Fruit fly (Drosophila melanogaster) whole organism, embryonic: ENCODE results near the gene CG13028.

ENCODE experiments used
- Adf1 ChIP-seq: fragments of 200-800 bp; sonication (Bioruptor generic); IDR thresholded peaks from 2 replicates; pipeline ENCODE4 v1.3.6; 2022; ENCODE audit warnings: missing biosample characterization, missing genetic modification characterization
- Atf6 ChIP-seq: fragments of 200-800 bp; sonication (Bioruptor generic); IDR thresholded peaks from 2 replicates; pipeline ENCODE4 v1.3.6; 2022; ENCODE audit warnings: missing biosample characterization, missing genetic modification characterization
- CG10462 ChIP-seq: fragments of 200-800 bp; sonication (Bioruptor generic); optimal IDR thresholded peaks from 2 replicates; lab custom pipeline; 2016; ENCODE audit warnings: missing biosample characterization, missing genetic modification characterization
- CG11085 ChIP-seq: fragments of 200-800 bp; sonication (Bioruptor generic); IDR thresholded peaks from 2 replicates; pipeline ENCODE4 v1.3.6; 2022; ENCODE audit warnings: missing biosample characterization, missing genetic modification characterization
- CG12299 ChIP-seq: fragments of 200-800 bp; sonication (Bioruptor generic); optimal IDR thresholded peaks from 2 replicates; lab custom pipeline; 2018; ENCODE audit warnings: missing biosample characterization, mild to moderate bottlenecking, missing genetic modification characterization
- CG12769 ChIP-seq: fragments of 200-800 bp; sonication (Bioruptor generic); optimal IDR thresholded peaks from 2 replicates; lab custom pipeline; 2019; ENCODE audit warnings: missing biosample characterization, mild to moderate bottlenecking, missing genetic modification characterization, moderate library complexity
- CG15269 ChIP-seq: fragments of 200-800 bp; sonication (Bioruptor generic); optimal IDR thresholded peaks from 2 replicates; lab custom pipeline; 2018; ENCODE audit warnings: missing biosample characterization, mild to moderate bottlenecking, missing genetic modification characterization, moderate library complexity
- CG2129 ChIP-seq: fragments of 200-800 bp; sonication (Bioruptor generic); IDR thresholded peaks from 2 replicates; pipeline ENCODE4 v1.3.6; 2022; ENCODE audit warnings: missing biosample characterization, missing genetic modification characterization; ENCODE audit not compliant: partially characterized antibody
- CG32532 ChIP-seq: fragments of 200-800 bp; sonication (Bioruptor generic); IDR thresholded peaks from 2 replicates; pipeline ENCODE4 v1.3.6; 2022; ENCODE audit warnings: missing biosample characterization, missing genetic modification characterization
- CG3995 ChIP-seq: fragments of 200-800 bp; sonication (Bioruptor generic); optimal IDR thresholded peaks from 3 replicates; lab custom pipeline; 2016; ENCODE audit warnings: missing biosample characterization, missing genetic modification characterization
- CG4854 ChIP-seq: fragments of 200-800 bp; sonication (Bioruptor generic); optimal IDR thresholded peaks from 2 replicates; lab custom pipeline; 2016; ENCODE audit warnings: missing biosample characterization, missing genetic modification characterization, inconsistent platforms
- CG5953 ChIP-seq: fragments of 200-800 bp; sonication (Bioruptor generic); IDR thresholded peaks from 2 replicates; pipeline ENCODE4 v1.3.6; 2022; ENCODE audit warnings: missing biosample characterization, missing genetic modification characterization
- CG6854 ChIP-seq: fragments of 200-800 bp; sonication (Bioruptor generic); optimal IDR thresholded peaks from 3 replicates; lab custom pipeline; 2017; ENCODE audit warnings: missing biosample characterization, mild to moderate bottlenecking, missing genetic modification characterization
- CG7745 ChIP-seq: fragments of 200-800 bp; sonication (Bioruptor generic); optimal IDR thresholded peaks from 2 replicates; lab custom pipeline; 2018; ENCODE audit warnings: missing biosample characterization, mild to moderate bottlenecking, missing genetic modification characterization, moderate library complexity
- Camta ChIP-seq: fragments of 200-800 bp; sonication (Bioruptor generic); optimal IDR thresholded peaks from 2 replicates; lab custom pipeline; 2016; ENCODE audit warnings: missing biosample characterization, missing genetic modification characterization
- D ChIP-seq, 2 experiments: fragments of 200-800 bp in 1 of 2; fragments of >200 bp in 1 of 2; sonication (Bioruptor generic) in 1 of 2; optimal IDR thresholded peaks; 2 replicates in 1 of 2; 3 replicates in 1 of 2; lab custom pipeline; 2017; ENCODE audit warnings: mild to moderate bottlenecking in 1 of 2, missing biosample characterization in 1 of 2, missing genetic modification characterization in 1 of 2, missing genetic modification reagents in 1 of 2
- Dbx ChIP-seq: fragments of 200-800 bp; sonication (Bioruptor generic); IDR thresholded peaks from 3 replicates; pipeline ENCODE4 v1.3.6; 2022; ENCODE audit warnings: missing biosample characterization, missing genetic modification characterization
- Dfd ChIP-seq, 2 experiments: fragments of >200 bp; optimal IDR thresholded peaks; 2 replicates each; lab custom pipeline; 2017; ENCODE audit warnings: missing biosample characterization in 2 of 2, missing genetic modification characterization in 2 of 2
- Doc3 ChIP-seq: fragments of 200-800 bp; sonication (Bioruptor generic); IDR thresholded peaks from 3 replicates; pipeline ENCODE4 v1.3.6; 2022; ENCODE audit warnings: missing biosample characterization, missing genetic modification characterization; ENCODE audit not compliant: partially characterized antibody
- Drgx ChIP-seq: fragments of 200-800 bp; sonication (Bioruptor generic); IDR thresholded peaks from 2 replicates; pipeline ENCODE4 v1.3.6; 2022; ENCODE audit warnings: missing biosample characterization, missing genetic modification characterization
- Ets97D ChIP-seq: fragments of 200-800 bp; sonication (Bioruptor generic); optimal IDR thresholded peaks from 3 replicates; lab custom pipeline; 2016; ENCODE audit warnings: missing biosample characterization, missing genetic modification characterization
- Mes4 ChIP-seq: fragments of 200-800 bp; sonication (Bioruptor generic); optimal IDR thresholded peaks from 2 replicates; lab custom pipeline; 2016; ENCODE audit warnings: missing biosample characterization, missing genetic modification characterization
- Nf-YA ChIP-seq: fragments of 200-800 bp; sonication (Bioruptor generic); IDR thresholded peaks from 2 replicates; pipeline ENCODE4 v1.3.6; 2022; ENCODE audit warnings: missing biosample characterization, missing genetic modification characterization
- Rfx ChIP-seq: fragments of 200-800 bp; sonication (Bioruptor generic); IDR thresholded peaks from 2 replicates; pipeline ENCODE4 v1.3.6; 2022; ENCODE audit warnings: missing biosample characterization, missing genetic modification characterization
- Xbp1 ChIP-seq: fragments of 200-800 bp; sonication (Bioruptor generic); optimal IDR thresholded peaks from 3 replicates; lab custom pipeline; 2016; ENCODE audit warnings: missing biosample characterization, mild to moderate bottlenecking, missing genetic modification characterization
- Xrp1 ChIP-seq: fragments of 200-800 bp; sonication (Bioruptor generic); IDR thresholded peaks from 2 replicates; pipeline ENCODE4 v1.3.6; 2022; ENCODE audit warnings: missing biosample characterization, missing genetic modification characterization
- al ChIP-seq: fragments of 200-800 bp; sonication (Bioruptor generic); IDR thresholded peaks from 2 replicates; pipeline ENCODE4 v1.3.6; 2022; ENCODE audit warnings: missing biosample characterization, missing genetic modification characterization
- az2 ChIP-seq: fragments of 200-800 bp; sonication (Bioruptor generic); optimal IDR thresholded peaks from 3 replicates; lab custom pipeline; 2016; ENCODE audit warnings: missing biosample characterization, missing genetic modification characterization
- chm ChIP-seq: fragments of 200-800 bp; sonication (Bioruptor generic); IDR thresholded peaks from 2 replicates; pipeline ENCODE4 v1.3.6; 2022; ENCODE audit warnings: missing biosample characterization, missing genetic modification characterization
- chn ChIP-seq: fragments of 200-800 bp; sonication (Bioruptor generic); optimal IDR thresholded peaks from 2 replicates; lab custom pipeline; 2016; ENCODE audit warnings: missing biosample characterization, missing genetic modification characterization
- emc ChIP-seq: fragments of 200-800 bp; sonication (Bioruptor generic); optimal IDR thresholded peaks from 2 replicates; lab custom pipeline; 2016; ENCODE audit warnings: missing biosample characterization, missing genetic modification characterization
- fd3F ChIP-seq: fragments of 200-800 bp; sonication (Bioruptor generic); optimal IDR thresholded peaks from 2 replicates; lab custom pipeline; 2018; ENCODE audit warnings: missing biosample characterization, mild to moderate bottlenecking, missing genetic modification characterization, moderate library complexity
- grn ChIP-seq: fragments of 200-800 bp; sonication (Bioruptor generic); optimal IDR thresholded peaks from 3 replicates; lab custom pipeline; 2017; ENCODE audit warnings: missing biosample characterization, missing genetic modification characterization
- h ChIP-seq: fragments of >200 bp; optimal IDR thresholded peaks from 2 replicates; lab custom pipeline; 2017
- inv ChIP-seq: fragments of 200-800 bp; sonication (Bioruptor generic); IDR thresholded peaks from 2 replicates; pipeline ENCODE4 v1.3.6; 2022; ENCODE audit warnings: missing biosample characterization, missing genetic modification characterization; ENCODE audit not compliant: partially characterized antibody
- jumu ChIP-seq: fragments of 200-800 bp; sonication (Bioruptor generic); optimal IDR thresholded peaks from 3 replicates; lab custom pipeline; 2016; ENCODE audit warnings: missing biosample characterization, missing genetic modification characterization
- lov ChIP-seq, 2 experiments: fragments of 200-800 bp in 1 of 2; fragments of >200 bp in 1 of 2; sonication (Bioruptor generic) in 1 of 2; IDR thresholded peaks in 1 of 2; optimal IDR thresholded peaks in 1 of 2; 2 replicates in 1 of 2; 3 replicates in 1 of 2; pipeline versions ENCODE4 v1.3.6 to Lab custom; 2017 to 2022; ENCODE audit warnings: missing biosample characterization in 1 of 2, missing genetic modification characterization in 1 of 2
- nerfin-1 ChIP-seq: fragments of 200-800 bp; sonication (Bioruptor generic); optimal IDR thresholded peaks from 3 replicates; lab custom pipeline; 2019; ENCODE audit warnings: missing biosample characterization, mild to moderate bottlenecking, missing genetic modification characterization, moderate library complexity
- pan ChIP-seq, 4 experiments: fragments of >200 bp in 3 of 4; fragments of 200-800 bp in 1 of 4; sonication (Bioruptor generic) in 1 of 4; optimal IDR thresholded peaks in 3 of 4; IDR thresholded peaks in 1 of 4; 2 replicates each; pipeline versions ENCODE4 v1.3.6 to Lab custom; 2017 to 2022; ENCODE audit warnings: missing biosample characterization in 2 of 4, missing genetic modification characterization in 2 of 4, mixed read lengths in 1 of 4
- pb ChIP-seq: fragments of 200-800 bp; sonication (Bioruptor generic); optimal IDR thresholded peaks from 3 replicates; lab custom pipeline; 2016; ENCODE audit warnings: missing biosample characterization, missing genetic modification characterization
- pros ChIP-seq: fragments of 200-800 bp; sonication (Bioruptor generic); optimal IDR thresholded peaks from 3 replicates; lab custom pipeline; 2019; ENCODE audit warnings: missing biosample characterization, mild to moderate bottlenecking, missing genetic modification characterization, moderate library complexity
- pum ChIP-seq: fragments of 200-800 bp; sonication (Bioruptor generic); optimal IDR thresholded peaks from 2 replicates; lab custom pipeline; 2016; ENCODE audit warnings: missing biosample characterization, missing genetic modification characterization
- ro ChIP-seq: fragments of 200-800 bp; sonication (Bioruptor generic); IDR thresholded peaks from 2 replicates; pipeline ENCODE4 v1.3.6; 2022; ENCODE audit warnings: missing biosample characterization, missing genetic modification characterization
- schlank ChIP-seq: fragments of 200-800 bp; sonication (Bioruptor generic); optimal IDR thresholded peaks from 2 replicates; lab custom pipeline; 2018; ENCODE audit warnings: missing biosample characterization, mild to moderate bottlenecking, missing genetic modification characterization
- sima ChIP-seq: fragments of 200-800 bp; sonication (Bioruptor generic); optimal IDR thresholded peaks from 2 replicates; lab custom pipeline; 2016; ENCODE audit warnings: missing biosample characterization, missing genetic modification characterization
- so ChIP-seq: fragments of 200-800 bp; sonication (Bioruptor generic); IDR thresholded peaks from 3 replicates; pipeline ENCODE4 v1.3.6; 2022; ENCODE audit warnings: missing biosample characterization, missing genetic modification characterization
- tgo ChIP-seq: fragments of 200-800 bp; sonication (Bioruptor generic); IDR thresholded peaks from 3 replicates; pipeline ENCODE4 v1.3.6; 2022; ENCODE audit warnings: missing biosample characterization, missing genetic modification characterization
- tx ChIP-seq: fragments of 200-800 bp; sonication (Bioruptor generic); optimal IDR thresholded peaks from 2 replicates; lab custom pipeline; 2016; ENCODE audit warnings: missing biosample characterization, missing genetic modification characterization
- vnd ChIP-seq: fragments of 200-800 bp; sonication (Bioruptor generic); IDR thresholded peaks from 3 replicates; pipeline ENCODE4 v1.3.6; 2022; ENCODE audit warnings: missing biosample characterization, missing genetic modification characterization; ENCODE audit not compliant: partially characterized antibody
- wor ChIP-seq: fragments of 200-800 bp; sonication (Bioruptor generic); IDR thresholded peaks from 2 replicates; pipeline ENCODE4 v1.3.6; 2022; ENCODE audit warnings: missing biosample characterization, missing genetic modification characterization

The CG13028 gene

DNA sequence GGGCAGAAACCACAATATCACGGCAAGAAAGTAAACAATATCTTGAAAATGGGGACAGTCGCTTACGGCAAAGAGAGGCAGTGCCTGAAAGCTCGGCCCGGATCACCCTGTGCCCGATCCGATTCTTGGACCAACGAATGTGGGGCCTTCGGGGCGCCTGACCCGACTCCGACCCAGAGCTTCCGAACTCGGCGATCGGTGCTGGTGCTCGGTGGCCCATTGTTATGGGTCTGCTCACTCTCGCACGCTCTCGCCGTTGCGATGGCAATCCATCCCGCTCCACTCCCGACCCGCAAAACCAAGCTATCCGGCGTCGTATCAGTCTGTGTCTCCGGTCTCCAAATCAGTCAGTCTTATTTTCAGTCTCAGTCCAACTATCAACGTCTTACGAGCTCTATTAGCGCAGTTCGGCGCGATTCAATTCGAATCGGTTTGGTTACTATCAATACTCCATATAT is 46.6 kb downstream of the CG13028 start, which contains the start of gene Exn (continued):
- TF ChIP-seq Xbp1 (GFP tag; lab: Kevin White, UChicago) (no peak), Camta (GFP tag; lab: Kevin White, UChicago) (no peak), nerfin-1 (no peak), lov (optimal IDR thresholded peaks at IDR 0.05; lab: Kevin White, UChicago) (no peak), lov (GFP tag; IDR thresholded peaks at IDR 0.05; lab: Robert Waterston, UW) (0 out of 3 replicates have a peak, but pooled peaks have one; percentile 56), h (lab: Kevin White, UChicago) (no peak), tgo (no peak), CG32532 (GFP tag; lab: Robert Waterston, UW) (peak; percentile 76; the same call in 1 of the 2 replicates), az2 (GFP tag; lab: Kevin White, UChicago) (no peak), CG12769 (tag; lab: Kevin White, UChicago) (peak; percentile 94), Adf1 (peak; percentile 62; the same call in 1 of the 2 replicates), wor (GFP tag; lab: Robert Waterston, UW) (no peak), Dbx (GFP tag; lab: Robert Waterston, UW) (peak; percentile 47; the same call in 1 of the 3 replicates), CG15269 (no peak), pan (optimal IDR thresholded peaks at IDR 0.05; lab: Kevin White, UChicago) (no peak), pan (GFP tag; optimal IDR thresholded peaks at IDR 0.05 in 1 of 2, IDR thresholded peaks at IDR 0.05 in 1 of 2) (peak in 1 of 2 experiments; percentile 58), fd3F (GFP tag; lab: Kevin White, UChicago) (no peak), sima (GFP tag; lab: Kevin White, UChicago) (no peak), Mes4 (GFP tag; lab: Kevin White, UChicago) (peak; percentile 12), CG12299 (tag; lab: Kevin White, UChicago) (peak; percentile 8), CG6854 (GFP tag; lab: Kevin White, UChicago) (peak; percentile 35), emc (GFP tag; lab: Kevin White, UChicago) (no peak), pum (GFP tag; lab: Kevin White, UChicago) (no peak), Nf-YA (GFP tag; lab: Robert Waterston, UW) (0 out of 2 replicates have a peak, but pooled peaks have one; percentile 23), Ets97D (GFP tag; lab: Kevin White, UChicago) (no peak), ro (no peak), Drgx (GFP tag; lab: Robert Waterston, UW) (peak; percentile 29; the same call in 1 of the 2 replicates), Rfx (peak; percentile 59), pb (GFP tag; lab: Kevin White, UChicago) (no peak), Xrp1 (no peak), Atf6 (GFP tag; lab: Robert Waterston, UW) (peak; percentile 65), CG7745 (tag; lab: Kevin White, UChicago) (no peak), inv (no peak), so (GFP tag; lab: Robert Waterston, UW) (peak; percentile 68; the same call in 1 of the 3 replicates), pros (GFP tag; lab: Kevin White, UChicago) (peak; percentile 38), Dfd (GFP tag; optimal IDR thresholded peaks at IDR 0.05; lab: Kevin White, UChicago) (no peak), jumu (peak; percentile 12), tx (GFP tag; lab: Kevin White, UChicago) (no peak), CG5953 (GFP tag; lab: Robert Waterston, UW) (no peak), CG2129 (no peak), grn (peak; percentile 65), CG10462 (no peak), Doc3 (no peak), D (optimal IDR thresholded peaks at IDR 0.05; lab: Kevin White, UChicago) (no peak), D (GFP tag; optimal IDR thresholded peaks at IDR 0.05; lab: Kevin White, UChicago) (no peak), CG4854 (GFP tag; lab: Kevin White, UChicago) (no peak), chn (GFP tag; lab: Kevin White, UChicago) (no peak), CG3995 (GFP tag; lab: Kevin White, UChicago) (no peak), schlank (tag; lab: Kevin White, UChicago) (peak; percentile 52), vnd (GFP tag; lab: Robert Waterston, UW) (0 out of 3 replicates have a peak, but pooled peaks have one; percentile 34), CG11085 (GFP tag; lab: Robert Waterston, UW) (no peak), chm (GFP tag; lab: Robert Waterston, UW) (no peak; the same call in 1 of the 2 replicates), al (no peak)
